Fruit fly (Drosophila melanogaster): Measurements from ENCODE around the gene Rpp14a.

DNA sequence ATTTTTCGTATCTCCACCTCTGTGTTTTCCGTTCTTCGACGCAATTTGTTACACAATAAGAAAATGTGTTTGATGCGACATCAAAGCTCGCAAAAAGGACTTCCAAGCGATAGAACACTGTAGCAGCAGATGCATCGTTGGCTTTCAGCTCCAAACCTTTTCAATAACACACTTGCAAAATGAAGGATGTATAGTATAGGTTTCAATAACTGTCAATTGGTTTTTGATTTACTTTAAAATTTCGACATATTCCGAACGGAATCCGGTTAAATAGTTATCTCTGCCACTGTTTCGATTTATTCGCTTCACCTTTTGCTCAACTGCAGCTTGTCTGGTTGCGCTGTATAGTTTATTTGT, 44.3 kb downstream of the Rpp14a start:
- TF ChIP-seq Crg-1 (GFP tag; optimal IDR thresholded peaks at IDR 0.05) = no peak
- TF ChIP-seq ovo (GFP tag; optimal IDR thresholded peaks at IDR 0.05) = no peak
- no peak for TF ChIP-seq kay (GFP tag; ENCODE audit: borderline replicate concordance)
- TF ChIP-seq bab1 (GFP tag; optimal IDR thresholded peaks at IDR 0.05) = no peak
- TF ChIP-seq Mnt (GFP tag; optimal IDR thresholded peaks at IDR 0.05) = no peak

All from whole organism, adult.